Worm (Caenorhabditis elegans): ENCODE data around the gene grsp-1.

ce11 chrV:19655151-19655550 is 45.9 kb downstream of the grsp-1 start, which contains the start of gene dmd-3:
- no peak for TF ChIP-seq zag-1 (tag; optimal IDR thresholded peaks at IDR 0.05)
- no peak for TF ChIP-seq lin-15B (tag; optimal IDR thresholded peaks at IDR 0.05)
- TF ChIP-seq fkh-10 (GFP tag; optimal IDR thresholded peaks at IDR 0.05) = no peak
